Worm (Caenorhabditis elegans) whole organism, midembryonic: ENCODE data around the gene F35C5.1.

Experiments
- T22C8.4 ChIP-seq: fragments of 200-800 bp; sonication (Bioruptor generic); IDR thresholded peaks from 2 replicates; pipeline ENCODE4 v1.3.6; 2022; ENCODE audit warnings: missing genetic modification characterization, missing compliant biosample characterization
- cog-1 ChIP-seq: sonication (generic microtip); optimal IDR thresholded peaks from 2 replicates; lab custom pipeline; 2016; ENCODE audit warnings: missing genetic modification characterization, missing compliant biosample characterization
- flt-1 ChIP-seq: fragments of 200-800 bp; sonication (Bioruptor generic); IDR thresholded peaks from 2 replicates; pipeline ENCODE4 v1.3.6; 2022; ENCODE audit warnings: missing genetic modification characterization, missing compliant biosample characterization
- klf-2 ChIP-seq: fragments of 200-800 bp; sonication (Bioruptor generic); conservative IDR thresholded peaks from 2 replicates; pipeline ENCODE4 v1.3.6; 2022; ENCODE audit warnings: missing genetic modification reagents, missing genetic modification characterization, missing compliant biosample characterization
- med-1 ChIP-seq: sonication (generic microtip); optimal IDR thresholded peaks from 2 replicates; lab custom pipeline; 2017; ENCODE audit warnings: missing genetic modification characterization, mild to moderate bottlenecking, missing compliant biosample characterization, antibody characterized with exemption, missing genetic modification reagents; ENCODE audit not compliant: insufficient read depth
- ref-1 ChIP-seq: fragments of 200-800 bp; sonication (Bioruptor generic); conservative IDR thresholded peaks from 2 replicates; pipeline ENCODE4 v1.3.6; 2022; ENCODE audit warnings: missing genetic modification reagents, missing genetic modification characterization, missing compliant biosample characterization
- tab-1 ChIP-seq: fragments of 200-800 bp; sonication (Bioruptor generic); IDR thresholded peaks from 2 replicates; pipeline ENCODE4 v1.3.6; 2022; ENCODE audit warnings: missing genetic modification characterization, missing compliant biosample characterization
- ztf-23 ChIP-seq: fragments of 200-800 bp; sonication (Bioruptor generic); IDR thresholded peaks from 2 replicates; pipeline ENCODE4 v1.3.6; 2022; ENCODE audit warnings: missing genetic modification reagents, missing genetic modification characterization, missing compliant biosample characterization
- ztf-29 ChIP-seq: fragments of 200-800 bp; sonication (Bioruptor generic); IDR thresholded peaks from 2 replicates; pipeline ENCODE4 v1.3.6; 2022; ENCODE audit warnings: missing genetic modification reagents, missing genetic modification characterization, missing compliant biosample characterization

The F35C5.1 gene

ce11 chrII:12880406-12880805 lies at the start of gene F35C5.1:
F35C5.1 (plus strand) TSS chrII:12880804.
- TF ChIP-seq ref-1 (no peak), flt-1 (GFP tag; lab: Robert Waterston, UW) (no peak), med-1 (no peak), klf-2 (GFP tag; lab: Robert Waterston, UW) (no peak), tab-1 (GFP tag; lab: Robert Waterston, UW) (no peak), ztf-23 (no peak), cog-1 (tag; lab: Kevin White, UChicago) (no peak), ztf-29 (GFP tag; lab: Robert Waterston, UW) (no peak), T22C8.4 (GFP tag; lab: Robert Waterston, UW) (no peak)

DNA sequence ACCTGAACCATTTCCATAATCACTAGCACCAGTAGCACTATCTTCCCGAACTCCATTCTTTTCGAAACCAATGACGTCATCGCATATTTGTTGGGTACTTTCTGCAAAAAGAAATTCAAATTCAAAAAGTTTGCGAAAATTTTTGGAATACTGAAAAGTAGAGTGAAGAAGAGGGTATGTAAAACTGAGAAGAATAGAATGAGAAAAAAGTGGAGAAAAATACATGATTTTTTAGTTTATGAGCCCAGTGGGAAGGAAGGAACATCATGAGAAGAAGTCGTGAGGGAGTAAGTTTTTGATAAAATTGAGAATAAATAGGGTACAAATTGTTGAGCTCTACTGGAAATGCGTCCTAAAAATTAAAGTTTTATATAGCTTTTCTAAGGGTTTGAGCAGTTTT lies 40.5 kb upstream of the F35C5.1 start, which contains the start of gene lgc-35:
TSS of gene lgc-35 (minus strand) at position 101 of the 400 bp plus-strand sequence.
- TF ChIP-seq flt-1 (GFP tag; lab: Robert Waterston, UW) (no peak), ztf-29 (GFP tag; lab: Robert Waterston, UW) (no peak), cog-1 (tag; lab: Kevin White, UChicago) (no peak), ref-1 (no peak), T22C8.4 (GFP tag; lab: Robert Waterston, UW) (no peak), tab-1 (GFP tag; lab: Robert Waterston, UW) (no peak), ztf-23 (no peak), klf-2 (GFP tag; lab: Robert Waterston, UW) (no peak), med-1 (no peak)

- TF ChIP-seq T22C8.4 (GFP tag; lab: Robert Waterston, UW), result no peak
- TF ChIP-seq tab-1 (GFP tag; lab: Robert Waterston, UW), result no peak
- TF ChIP-seq flt-1 (GFP tag; lab: Robert Waterston, UW), result no peak
- TF ChIP-seq ztf-23, result no peak
- TF ChIP-seq ztf-29 (GFP tag; lab: Robert Waterston, UW), result no peak
- no peak for TF ChIP-seq klf-2 (GFP tag; lab: Robert Waterston, UW)
- no peak for TF ChIP-seq med-1
- no peak for TF ChIP-seq ref-1
- TF ChIP-seq cog-1 (tag; lab: Kevin White, UChicago), result no peak
Measured at ce11 chrII:12847736-12848135, 32.9 kb upstream of the F35C5.1 start, which contains the start of gene pes-10. pes-10 (minus strand) TSS chrII:12847836.

DNA sequence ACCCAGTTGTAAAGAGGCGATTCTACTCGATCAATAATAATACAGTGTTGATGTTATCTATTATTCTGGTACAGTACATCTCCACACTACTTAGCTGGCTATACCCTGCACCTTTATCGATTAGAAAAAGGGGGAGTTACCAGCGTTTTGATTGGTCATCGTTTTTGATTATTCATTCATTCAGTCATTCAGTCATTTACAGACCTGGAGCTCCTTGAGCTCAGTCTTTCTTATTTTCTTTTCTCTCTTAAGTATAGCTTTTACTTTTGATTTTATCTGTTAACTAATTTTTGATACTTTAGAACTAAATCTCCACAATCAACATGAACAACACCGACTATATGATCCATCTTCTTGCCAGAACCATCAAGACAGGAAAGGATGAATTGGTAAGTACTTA lies 30.5 kb upstream of the F35C5.1 start, which contains the start of gene Y46G5A.28:
TSS of gene Y46G5A.28 (plus strand) at position 301 of the 400 bp plus-strand sequence.
- TF ChIP-seq ref-1, result no peak
- no peak for TF ChIP-seq T22C8.4 (GFP tag; lab: Robert Waterston, UW)
- no peak for TF ChIP-seq klf-2 (GFP tag; lab: Robert Waterston, UW)
- TF ChIP-seq tab-1 (GFP tag; lab: Robert Waterston, UW), result no peak
- TF ChIP-seq med-1, result no peak
- TF ChIP-seq flt-1 (GFP tag; lab: Robert Waterston, UW), result no peak
- TF ChIP-seq ztf-23, result no peak
- no peak for TF ChIP-seq ztf-29 (GFP tag; lab: Robert Waterston, UW)
- no peak for TF ChIP-seq cog-1 (tag; lab: Kevin White, UChicago)

DNA sequence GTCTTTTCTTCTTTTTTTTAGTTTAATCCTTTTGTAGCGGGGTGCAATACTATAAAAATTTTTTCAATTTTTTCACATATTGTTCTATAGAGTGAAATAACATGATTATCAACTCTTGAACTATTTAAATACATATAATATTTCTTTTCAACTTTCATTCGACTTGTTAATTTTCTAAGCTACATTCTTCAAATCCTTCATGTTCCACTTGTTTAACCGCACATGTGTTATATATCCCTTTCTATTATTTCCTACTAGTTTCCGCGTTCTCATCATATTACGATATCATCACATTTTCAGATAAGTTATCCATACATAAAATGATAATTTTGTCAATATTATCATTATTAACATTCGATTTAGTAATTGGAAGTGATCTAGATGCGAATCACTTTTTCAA lies 24.7 kb upstream of the F35C5.1 start, which contains the start of gene Y46G5A.29:
TSS of gene Y46G5A.29 (plus strand) at position 301 of the 400 bp plus-strand sequence.
- TF ChIP-seq klf-2 (GFP tag; lab: Robert Waterston, UW) (no peak), med-1 (no peak)

DNA sequence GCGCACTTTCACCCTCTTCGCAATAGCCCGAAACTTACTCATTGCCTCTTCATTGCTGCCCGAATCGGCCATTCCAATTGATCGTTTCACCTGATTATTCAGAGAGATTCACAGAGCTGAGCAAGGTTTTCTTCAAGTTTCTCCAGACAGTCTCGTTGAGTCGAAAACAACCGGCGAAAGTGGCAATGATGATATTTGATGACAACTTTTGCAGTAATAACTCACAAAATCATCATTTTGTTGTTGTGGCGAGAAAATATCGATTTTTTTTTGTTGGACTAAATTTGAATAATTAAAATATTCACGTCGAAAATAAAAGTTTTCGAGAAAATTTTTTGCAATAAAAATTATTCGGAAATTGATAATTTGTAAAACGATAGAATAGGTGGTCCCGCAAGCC lies 15.0 kb upstream of the F35C5.1 start, which contains the start of gene snf-5:
TSS of gene snf-5 (minus strand) at position 182 of the 400 bp plus-strand sequence.
- no peak for TF ChIP-seq tab-1 (GFP tag; lab: Robert Waterston, UW)
- no peak for TF ChIP-seq ref-1
- TF ChIP-seq ztf-23, result no peak
- no peak for TF ChIP-seq T22C8.4 (GFP tag; lab: Robert Waterston, UW)
- no peak for TF ChIP-seq ztf-29 (GFP tag; lab: Robert Waterston, UW)
- no peak for TF ChIP-seq cog-1 (tag; lab: Kevin White, UChicago)
- no peak for TF ChIP-seq klf-2 (GFP tag; lab: Robert Waterston, UW)
- no peak for TF ChIP-seq med-1
- no peak for TF ChIP-seq flt-1 (GFP tag; lab: Robert Waterston, UW)

DNA sequence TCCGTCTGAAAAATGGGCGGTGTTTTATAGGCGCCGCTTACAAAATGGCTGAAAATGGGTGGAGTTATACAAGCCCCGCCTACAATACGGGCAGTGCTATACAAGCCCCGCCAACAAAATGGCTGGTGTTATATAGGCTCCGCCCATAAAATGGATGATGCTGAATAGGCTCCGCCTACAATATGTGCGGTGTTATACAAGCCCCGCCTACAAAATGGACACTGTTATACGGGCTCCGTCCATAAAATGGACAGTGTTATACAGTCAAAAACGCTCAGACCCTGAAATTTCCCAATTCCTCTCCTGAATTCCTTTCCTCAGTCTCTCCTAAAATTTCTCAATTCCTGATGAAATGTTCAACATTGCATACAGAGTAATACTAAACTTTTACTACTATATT lies 14.5 kb upstream of the F35C5.1 start:
- TF ChIP-seq klf-2 (GFP tag; lab: Robert Waterston, UW) (no peak), T22C8.4 (GFP tag; lab: Robert Waterston, UW) (no peak), flt-1 (GFP tag; lab: Robert Waterston, UW) (no peak), tab-1 (GFP tag; lab: Robert Waterston, UW) (no peak), ref-1 (no peak), med-1 (no peak), ztf-29 (GFP tag; lab: Robert Waterston, UW) (no peak), ztf-23 (no peak), cog-1 (tag; lab: Kevin White, UChicago) (no peak)

- TF ChIP-seq ref-1 (no peak), ztf-23 (no peak)
Measured at ce11 chrII:12878071-12878668, 2.4 kb upstream of the F35C5.1 start, which contains the start of gene gsy-1. gsy-1 (minus strand) TSS chrII:12878121.

ce11 chrII:12878697-12879096 lies 1.9 kb upstream of the F35C5.1 start:
- TF ChIP-seq klf-2 (GFP tag; lab: Robert Waterston, UW), result no peak
- TF ChIP-seq med-1, result no peak

DNA sequence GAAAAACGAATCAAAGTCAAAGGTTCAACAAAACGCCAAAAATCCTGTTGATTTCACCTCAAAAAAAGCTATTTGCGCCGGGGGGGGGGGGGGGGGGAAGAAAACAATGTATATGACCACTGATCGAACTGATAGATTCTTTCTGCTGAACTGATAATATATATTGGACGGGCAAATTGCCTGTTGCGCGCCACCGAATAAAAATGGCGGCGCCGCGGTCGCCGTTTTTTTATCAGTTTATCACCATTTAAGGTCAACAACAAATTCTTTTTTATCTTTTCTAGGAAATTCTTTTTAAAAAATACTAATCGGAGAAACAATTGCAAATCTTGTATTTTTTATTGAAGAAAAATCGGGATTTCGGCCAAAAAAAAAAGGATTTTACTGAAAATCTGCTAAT lies 846 bp upstream of the F35C5.1 start:
- TF ChIP-seq klf-2 (GFP tag; lab: Robert Waterston, UW) (no peak), ztf-23 (no peak), ref-1 (no peak), med-1 (no peak), tab-1 (GFP tag; lab: Robert Waterston, UW) (no peak), ztf-29 (GFP tag; lab: Robert Waterston, UW) (no peak), flt-1 (GFP tag; lab: Robert Waterston, UW) (no peak), cog-1 (tag; lab: Kevin White, UChicago) (no peak), T22C8.4 (GFP tag; lab: Robert Waterston, UW) (no peak)
